Worm (Caenorhabditis elegans): Measurements from ENCODE around the gene Y43F8C.11.

Gene Y43F8C.11

ce11 chrV:19669959-19670358 is at the start of gene Y43F8C.11:
Gene Y43F8C.11, plus strand, starts transcription at chrV:19670259.
- TF ChIP-seq zfh-2 (GFP tag; conservative IDR thresholded peaks at IDR 0.05) (0 out of 2 replicates have a peak, but pooled peaks have one; percentile 26), mel-28 (tag; optimal IDR thresholded peaks at IDR 0.05; ENCODE audit: borderline replicate concordance) (no peak), hmg-1.2 (GFP tag; IDR thresholded peaks at IDR 0.05) (peak; percentile 29), egl-44 (GFP tag; IDR thresholded peaks at IDR 0.05) (no peak), attf-6 (GFP tag; IDR thresholded peaks at IDR 0.05) (no peak), tbp1 (GFP tag; optimal IDR thresholded peaks at IDR 0.05) (no peak), ceh-100 (GFP tag; IDR thresholded peaks at IDR 0.05) (no peak), ets-4 (GFP tag; optimal IDR thresholded peaks at IDR 0.05) (no peak), ceh-40 (GFP tag; IDR thresholded peaks at IDR 0.05) (no peak)

ce11 chrV:19622440-19622914 is 47.6 kb upstream of the Y43F8C.11 start, which contains the start of gene Y43F8C.3:
Gene Y43F8C.3, minus strand, starts transcription at chrV:19622626.
- TF ChIP-seq sptf-2 (GFP tag; optimal IDR thresholded peaks at IDR 0.05) (peak; percentile 39), lin-26 (GFP tag; IDR thresholded peaks at IDR 0.05) (no peak), egl-44 (GFP tag; IDR thresholded peaks at IDR 0.05) (no peak), tbp1 (GFP tag; optimal IDR thresholded peaks at IDR 0.05) (peak; percentile 6), F23B12.7 (tag; optimal IDR thresholded peaks at IDR 0.05; ENCODE audit: insufficient read depth) (peak; percentile 58), cebp-1 (GFP tag; IDR thresholded peaks at IDR 0.05) (no peak), cebp-1 (tag; optimal IDR thresholded peaks at IDR 0.05) (peak; percentile 78), lin-35 (GFP tag; optimal IDR thresholded peaks at IDR 0.05) (peak in 1 of 3 experiments; percentile 20), mcd-1 (GFP tag; IDR thresholded peaks at IDR 0.05) (peak; percentile 62), nhr-80 (tag; optimal IDR thresholded peaks at IDR 0.05) (peak; percentile 28), snpc-4 (GFP tag; optimal IDR thresholded peaks at IDR 0.05) (peak; percentile 20), snpc-4 (tag; optimal IDR thresholded peaks at IDR 0.05) (peak in 1 of 4 experiments; percentile 38), athp-1 (tag; optimal IDR thresholded peaks at IDR 0.05) (peak; percentile 13), nhr-120 (GFP tag; IDR thresholded peaks at IDR 0.05) (0 out of 2 replicates have a peak, but pooled peaks have one; percentile 24), mxl-1 (tag; optimal IDR thresholded peaks at IDR 0.05) (no peak), zim-3 (tag; optimal IDR thresholded peaks at IDR 0.05) (no peak), K11D2.4 (GFP tag; IDR thresholded peaks at IDR 0.05) (peak; percentile 47; the same call in 1 of the 2 replicates), unc-130 (GFP tag; optimal IDR thresholded peaks at IDR 0.05) (no peak), ceh-27 (GFP tag; optimal IDR thresholded peaks at IDR 0.05) (peak; percentile 84), F57C9.4 (tag; optimal IDR thresholded peaks at IDR 0.05) (no peak), pha-4 (tag; optimal IDR thresholded peaks at IDR 0.05) (no peak), egrh-3 (GFP tag; IDR thresholded peaks at IDR 0.05) (peak; percentile 93), dpl-1 (GFP tag; optimal IDR thresholded peaks at IDR 0.05) (no peak), pbrm-1 (GFP tag; IDR thresholded peaks at IDR 0.05) (0 out of 2 replicates have a peak, but pooled peaks have one; percentile 32), ceh-100 (GFP tag; IDR thresholded peaks at IDR 0.05) (no peak), ets-4 (GFP tag; optimal IDR thresholded peaks at IDR 0.05) (peak; percentile 4), chd-7 (tag; optimal IDR thresholded peaks at IDR 0.05) (peak; percentile 31), bed-1 (GFP tag; IDR thresholded peaks at IDR 0.05) (no peak), attf-5 (GFP tag; optimal IDR thresholded peaks at IDR 0.05) (peak; percentile 27), lir-1 (GFP tag; conservative IDR thresholded peaks at IDR 0.05) (peak; percentile 94), egl-18 (GFP tag; IDR thresholded peaks at IDR 0.05) (no peak), atf-7 (tag; optimal IDR thresholded peaks at IDR 0.05) (peak; percentile 28), rcor-1 (GFP tag; IDR thresholded peaks at IDR 0.05) (0 out of 2 replicates have a peak, but pooled peaks have one; percentile 38), gei-17 (GFP tag; optimal IDR thresholded peaks at IDR 0.05) (peak; percentile 46), F52B5.7 (tag; optimal IDR thresholded peaks at IDR 0.05) (no peak), K12H6.12 (tag; optimal IDR thresholded peaks at IDR 0.05) (peak; percentile 77), ekl-4 (GFP tag; IDR thresholded peaks at IDR 0.05) (no peak), cebp-2 (GFP tag; IDR thresholded peaks at IDR 0.05) (no peak), rpc-1 (optimal IDR thresholded peaks at IDR 0.05) (no peak), rpc-1 (tag; optimal IDR thresholded peaks at IDR 0.05) (no peak), Y56A3A.18 (GFP tag; IDR thresholded peaks at IDR 0.05) (0 out of 2 replicates have a peak, but pooled peaks have one; percentile 60), dox-1 (GFP tag; IDR thresholded peaks at IDR 0.05) (peak; percentile 86), hmg-1.2 (GFP tag; IDR thresholded peaks at IDR 0.05) (peak; percentile 70), zfh-2 (GFP tag; conservative IDR thresholded peaks at IDR 0.05) (peak; percentile 99)
